Fruit fly (Drosophila melanogaster): ENCODE results near the gene Iml1.

Iml1 gene

DNA sequence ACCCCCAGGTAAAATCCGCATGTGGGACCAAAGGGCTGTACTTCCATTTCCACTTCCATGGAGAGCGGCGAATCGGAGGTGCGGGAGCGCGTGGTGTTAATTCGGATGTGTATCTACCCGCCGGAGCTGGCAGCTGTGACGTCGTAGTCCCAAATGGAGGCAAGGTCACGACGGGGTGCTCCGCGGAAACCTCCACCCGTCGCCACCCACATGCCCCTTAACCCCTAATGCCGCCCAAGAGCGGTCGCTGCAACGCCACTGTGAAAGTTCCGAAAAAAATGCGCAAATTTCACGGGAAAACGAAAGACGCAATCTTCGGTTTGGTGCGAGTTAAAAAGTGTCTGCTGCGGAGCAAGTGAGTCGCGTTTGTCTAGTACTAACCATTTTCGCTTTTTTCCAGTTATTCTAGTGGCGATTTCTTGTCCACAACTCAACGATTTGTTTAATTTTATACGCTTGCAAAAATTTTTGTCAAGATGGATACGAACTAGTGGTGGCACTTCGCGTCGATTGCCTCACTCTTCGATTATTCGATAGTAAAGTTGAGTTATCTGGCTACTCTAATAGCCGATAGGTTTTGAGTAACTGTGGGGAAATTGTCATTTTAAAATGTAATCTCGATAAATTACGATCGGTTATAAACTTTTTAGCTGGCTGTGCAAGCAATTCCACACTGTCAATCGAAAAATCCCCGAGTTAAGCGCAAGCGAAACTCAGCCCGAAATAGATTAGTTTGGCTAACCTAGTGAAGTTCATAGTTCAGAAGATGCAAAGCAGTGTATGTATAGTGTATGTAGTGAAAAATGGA lies 31.5 kb downstream of the Iml1 start, which contains the start of the genes hfp and Psa (continued):
- TF ChIP-seq crol (GFP tag; IDR thresholded peaks at IDR 0.05): peak; percentile 69
- no peak for TF ChIP-seq tup (GFP tag; optimal IDR thresholded peaks at IDR 0.05)
- no peak for TF ChIP-seq CG31365 (tag; optimal IDR thresholded peaks at IDR 0.05)
- TF ChIP-seq CG10979 (tag; optimal IDR thresholded peaks at IDR 0.05): no peak
- no peak for TF ChIP-seq CG33213 (GFP tag; optimal IDR thresholded peaks at IDR 0.05)
- TF ChIP-seq Ada2b (GFP tag; IDR thresholded peaks at IDR 0.05): no peak
- no peak for TF ChIP-seq dan (GFP tag; IDR thresholded peaks at IDR 0.05)
- no peak for TF ChIP-seq CG17359 (tag; optimal IDR thresholded peaks at IDR 0.05)
- TF ChIP-seq CG17361 (GFP tag; IDR thresholded peaks at IDR 0.05): no peak
- TF ChIP-seq az2 (GFP tag; optimal IDR thresholded peaks at IDR 0.05): no peak
- TF ChIP-seq CG13287 (GFP tag; IDR thresholded peaks at IDR 0.05; ENCODE audit: partially characterized antibody): peak; percentile 84
- no peak for TF ChIP-seq CG8089 (GFP tag; optimal IDR thresholded peaks at IDR 0.05)
- peak; percentile 50 for TF ChIP-seq CG12659 (GFP tag; optimal IDR thresholded peaks at IDR 0.05)
- TF ChIP-seq Lpt (GFP tag; optimal IDR thresholded peaks at IDR 0.05): no peak
- TF ChIP-seq CHES-1-like (GFP tag; optimal IDR thresholded peaks at IDR 0.05): no peak
- TF ChIP-seq D19A (tag; optimal IDR thresholded peaks at IDR 0.05): peak; percentile 18
- no peak for TF ChIP-seq da (GFP tag; optimal IDR thresholded peaks at IDR 0.05)
- TF ChIP-seq unpg (GFP tag; optimal IDR thresholded peaks at IDR 0.05): no peak
- peak; percentile 67 for TF ChIP-seq Neu2 (GFP tag; optimal IDR thresholded peaks at IDR 0.05; ENCODE audit: borderline replicate concordance)
- no peak for TF ChIP-seq tgo (GFP tag; IDR thresholded peaks at IDR 0.05)
- TF ChIP-seq grau (tag; optimal IDR thresholded peaks at IDR 0.05): peak; percentile 7
- no peak for TF ChIP-seq maf-S (GFP tag; optimal IDR thresholded peaks at IDR 0.05)
- no peak for TF ChIP-seq HmgD (GFP tag; optimal IDR thresholded peaks at IDR 0.05)
- TF ChIP-seq CG34224 (GFP tag; IDR thresholded peaks at IDR 0.05; ENCODE audit: partially characterized antibody): peak; percentile 77
- TF ChIP-seq br (optimal IDR thresholded peaks at IDR 0.05): no peak
- TF ChIP-seq nerfin-2 (GFP tag; IDR thresholded peaks at IDR 0.05; ENCODE audit: partially characterized antibody): peak; percentile 60; the same call in 1 of the 2 replicates
- TF ChIP-seq CG6813 (GFP tag; optimal IDR thresholded peaks at IDR 0.05): no peak
- TF ChIP-seq CG2129 (GFP tag; IDR thresholded peaks at IDR 0.05; ENCODE audit: partially characterized antibody): no peak; the same call in 1 of the 2 replicates
- no peak for TF ChIP-seq CG43689 (GFP tag; IDR thresholded peaks at IDR 0.05)
- TF ChIP-seq CG32767 (GFP tag; IDR thresholded peaks at IDR 0.05): peak; percentile 67
- TF ChIP-seq vvl (GFP tag; IDR thresholded peaks at IDR 0.05): no peak
- no peak for TF ChIP-seq pnt (GFP tag; optimal IDR thresholded peaks at IDR 0.05)
- TF ChIP-seq CG4424 (GFP tag; optimal IDR thresholded peaks at IDR 0.05): no peak
- peak; percentile 76; the same call in 2 of the 3 replicates for TF ChIP-seq Opbp (GFP tag; IDR thresholded peaks at IDR 0.05; ENCODE audit: partially characterized antibody)
- no peak for TF ChIP-seq seq (GFP tag; IDR thresholded peaks at IDR 0.05)
- TF ChIP-seq CG4730 (GFP tag; IDR thresholded peaks at IDR 0.05): no peak
- TF ChIP-seq sisA (GFP tag; IDR thresholded peaks at IDR 0.05): no peak
- TF ChIP-seq CG11456 (GFP tag; IDR thresholded peaks at IDR 0.05): no peak
- TF ChIP-seq cad (GFP tag; optimal IDR thresholded peaks at IDR 0.05): no peak
- TF ChIP-seq CG17829 (tag; optimal IDR thresholded peaks at IDR 0.05): peak; percentile 32
- peak; percentile 46; the same call in 1 of the 3 replicates for TF ChIP-seq CG34422 (GFP tag; IDR thresholded peaks at IDR 0.05)
- TF ChIP-seq ase (GFP tag; IDR thresholded peaks at IDR 0.05): no peak
- TF ChIP-seq Dref (GFP tag; IDR thresholded peaks at IDR 0.05): peak; percentile 92
- TF ChIP-seq CG10431 (GFP tag; optimal IDR thresholded peaks at IDR 0.05): no peak
- no peak for TF ChIP-seq gcm (GFP tag; optimal IDR thresholded peaks at IDR 0.05)
- peak; percentile 83 for TF ChIP-seq E2f2 (GFP tag; IDR thresholded peaks at IDR 0.05)
- no peak for TF ChIP-seq dmrt11E (tag; optimal IDR thresholded peaks at IDR 0.05)

Data from whole organism, embryonic.